Worm (Caenorhabditis elegans) whole organism, late embryonic: ENCODE data around the gene F20A1.6.

Source experiments
- ama-1 ChIP-seq: fragments of 150-350 bp; optimal IDR thresholded peaks from 2 replicates; lab custom pipeline; 2014
- ceh-18 ChIP-seq: sonication (generic microtip); optimal IDR thresholded peaks from 2 replicates; lab custom pipeline; 2016; ENCODE audit warnings: missing genetic modification characterization, missing compliant biosample characterization
- ceh-9 ChIP-seq: sonication (generic microtip); optimal IDR thresholded peaks from 2 replicates; lab custom pipeline; 2016; ENCODE audit warnings: mild to moderate bottlenecking, missing genetic modification characterization, inconsistent platforms, missing compliant biosample characterization
- fkh-10 ChIP-seq: fragments of 150-350 bp; optimal IDR thresholded peaks from 2 replicates; lab custom pipeline; 2014; ENCODE audit warnings: missing biosample characterization, missing genetic modification reagents, missing genetic modification characterization
- lim-6 ChIP-seq: sonication (generic microtip); optimal IDR thresholded peaks from 2 replicates; lab custom pipeline; 2016; ENCODE audit warnings: missing genetic modification characterization, missing compliant biosample characterization
- nhr-11 ChIP-seq: fragments of 150-350 bp; optimal IDR thresholded peaks from 2 replicates; lab custom pipeline; 2014; ENCODE audit warnings: missing biosample characterization, missing genetic modification characterization
- pag-3 ChIP-seq: sonication (generic microtip); optimal IDR thresholded peaks from 2 replicates; lab custom pipeline; 2016; ENCODE audit warnings: missing compliant biosample characterization, missing genetic modification characterization, borderline replicate concordance
- pha-4 ChIP-seq: fragments of 150-350 bp; optimal IDR thresholded peaks from 2 replicates; lab custom pipeline; 2018; ENCODE audit warnings: missing biosample characterization, missing genetic modification reagents, missing genetic modification characterization
- pqm-1 ChIP-seq: sonication (generic microtip); optimal IDR thresholded peaks from 2 replicates; lab custom pipeline; 2016; ENCODE audit warnings: missing genetic modification characterization, missing compliant biosample characterization
- tbx-2 ChIP-seq: sonication (generic microtip); optimal IDR thresholded peaks from 2 replicates; lab custom pipeline; 2016; ENCODE audit warnings: missing genetic modification characterization, missing compliant biosample characterization
- unc-42 ChIP-seq: sonication (generic microtip); optimal IDR thresholded peaks from 2 replicates; lab custom pipeline; 2016; ENCODE audit warnings: missing genotype, missing genetic modification characterization, missing compliant biosample characterization

ce11 chrV:7003850-7004249, 23.1 kb downstream of the F20A1.6 start, which contains the start of gene srab-4:
- TF ChIP-seq unc-42 (tag; lab: Kevin White, UChicago) (no peak), nhr-11 (tag; lab: Kevin White, UChicago) (no peak), lim-6 (tag; lab: Kevin White, UChicago) (no peak), pag-3 (tag; lab: Kevin White, UChicago) (no peak), pqm-1 (tag; lab: Kevin White, UChicago) (no peak), ceh-9 (tag; lab: Kevin White, UChicago) (no peak), ama-1 (lab: Kevin White, UChicago) (no peak), tbx-2 (tag; lab: Kevin White, UChicago) (no peak), pha-4 (tag; lab: Kevin White, UChicago) (no peak), ceh-18 (tag; lab: Kevin White, UChicago) (no peak), fkh-10 (GFP tag; lab: Kevin White, UChicago) (no peak)
